Worm (Caenorhabditis elegans) whole organism, L1 larva: ENCODE data around the gene C11G6.2.

Source experiments
- blmp-1 ChIP-seq: fragments of 150-350 bp; optimal IDR thresholded peaks from 2 replicates; lab custom pipeline; 2014; ENCODE audit warnings: missing biosample characterization, missing genetic modification characterization
- ceh-88 ChIP-seq: fragments of 200-800 bp; sonication (Bioruptor generic); IDR thresholded peaks from 2 replicates; pipeline ENCODE4 v1.3.6; 2022; ENCODE audit warnings: missing genetic modification characterization, missing compliant biosample characterization
- elt-3 ChIP-seq, 6 experiments: fragments of 150-350 bp in 1 of 6; sonication (generic microtip); optimal IDR thresholded peaks; 2 replicates each; lab custom pipeline; 2017 to 2018; ENCODE audit warnings: missing biosample characterization in 6 of 6, missing genetic modification characterization in 6 of 6, inconsistent platforms in 1 of 6
- fos-1 ChIP-seq: fragments of 150-350 bp; optimal IDR thresholded peaks from 2 replicates; lab custom pipeline; 2014; ENCODE audit warnings: missing biosample characterization, missing genetic modification characterization
- grh-1 ChIP-seq: fragments of 200-800 bp; sonication (Bioruptor generic); IDR thresholded peaks from 2 replicates; pipeline ENCODE4 v1.3.6; 2022; ENCODE audit warnings: missing genetic modification reagents, missing genetic modification characterization, missing compliant biosample characterization
- nhr-12 ChIP-seq: sonication (generic microtip); optimal IDR thresholded peaks from 2 replicates; lab custom pipeline; 2017; ENCODE audit warnings: missing biosample characterization, missing genetic modification characterization
- nhr-20 ChIP-seq: sonication (generic microtip); optimal IDR thresholded peaks from 2 replicates; lab custom pipeline; 2016; ENCODE audit warnings: mild to moderate bottlenecking, missing genetic modification characterization, missing compliant biosample characterization
- nhr-237 ChIP-seq: fragments of 150-350 bp; optimal IDR thresholded peaks from 2 replicates; lab custom pipeline; 2014; ENCODE audit warnings: missing biosample characterization, missing genetic modification characterization
- nhr-77 ChIP-seq: fragments of 150-350 bp; optimal IDR thresholded peaks from 2 replicates; lab custom pipeline; 2014; ENCODE audit warnings: missing biosample characterization, missing genetic modification characterization
- pag-3 ChIP-seq: sonication (generic microtip); optimal IDR thresholded peaks from 2 replicates; lab custom pipeline; 2017; ENCODE audit warnings: missing genetic modification characterization, mild to moderate bottlenecking, missing compliant biosample characterization, antibody characterized with exemption, borderline replicate concordance; ENCODE audit not compliant: insufficient read depth
- swsn-7 ChIP-seq: sonication (generic microtip); optimal IDR thresholded peaks from 2 replicates; lab custom pipeline; 2016; ENCODE audit warnings: missing genetic modification characterization, missing compliant biosample characterization

ce11 chrX:16283103-16283502 is 45.3 kb upstream of the C11G6.2 start, which contains the start of gene F52E10.2:
- TF ChIP-seq ceh-88 (GFP tag; lab: Robert Waterston, UW): no peak
- TF ChIP-seq nhr-12 (tag; lab: Kevin White, UChicago): no peak
- TF ChIP-seq fos-1 (tag; lab: Kevin White, UChicago): no peak
- no peak for TF ChIP-seq elt-3 (tag; optimal IDR thresholded peaks at IDR 0.05; lab: Kevin White, UChicago)
- no peak for TF ChIP-seq swsn-7 (tag; lab: Kevin White, UChicago)
- no peak for TF ChIP-seq grh-1 (GFP tag; lab: Robert Waterston, UW)
- no peak for TF ChIP-seq nhr-20
- TF ChIP-seq blmp-1 (tag; lab: Kevin White, UChicago): no peak
- no peak for TF ChIP-seq nhr-237 (tag; lab: Kevin White, UChicago)
- TF ChIP-seq pag-3 (tag; lab: Kevin White, UChicago): no peak
- TF ChIP-seq nhr-77 (tag; lab: Kevin White, UChicago): no peak
